Fruit fly (Drosophila melanogaster) whole organism, embryonic: Measurements from ENCODE around the gene CG14005.
A peak's percentile ranks its signal among the peaks of the same experiment; 100 is the strongest.

Experiments used
- BEAF-32 ChIP-seq: fragments of 200-800 bp; sonication (Bioruptor generic); optimal IDR thresholded peaks from 3 replicates; lab custom pipeline; 2017; ENCODE audit warnings: missing biosample characterization, missing genetic modification characterization, mild to moderate bottlenecking, moderate library complexity, missing genetic modification reagents
- CG10267 ChIP-seq: fragments of 200-800 bp; sonication (Bioruptor generic); optimal IDR thresholded peaks from 2 replicates; lab custom pipeline; 2018; ENCODE audit warnings: missing biosample characterization, mild to moderate bottlenecking, missing genetic modification characterization, moderate library complexity
- CG10321 ChIP-seq: fragments of 200-800 bp; sonication (Bioruptor generic); IDR thresholded peaks from 2 replicates; pipeline ENCODE4 v1.3.6; 2022; ENCODE audit warnings: missing biosample characterization, missing genetic modification characterization
- CG11504 ChIP-seq: fragments of 200-800 bp; sonication (Bioruptor generic); optimal IDR thresholded peaks from 3 replicates; lab custom pipeline; 2019; ENCODE audit warnings: missing biosample characterization, mild to moderate bottlenecking, missing genetic modification characterization, moderate library complexity
- CG12391 ChIP-seq: fragments of 200-800 bp; sonication (Bioruptor generic); optimal IDR thresholded peaks from 3 replicates; lab custom pipeline; 2018; ENCODE audit warnings: missing biosample characterization, mild to moderate bottlenecking, missing genetic modification characterization, moderate library complexity
- CG12659 ChIP-seq: fragments of 200-800 bp; sonication (Bioruptor generic); optimal IDR thresholded peaks from 3 replicates; lab custom pipeline; 2017; ENCODE audit warnings: mild to moderate bottlenecking, missing biosample characterization, missing genetic modification reagents, missing genetic modification characterization
- CG13287 ChIP-seq: fragments of 200-800 bp; sonication (Bioruptor generic); IDR thresholded peaks from 2 replicates; pipeline ENCODE4 v1.3.6; 2022; ENCODE audit warnings: missing biosample characterization, missing genetic modification characterization; ENCODE audit not compliant: partially characterized antibody
- CG15514 ChIP-seq: fragments of 200-800 bp; sonication (Bioruptor generic); optimal IDR thresholded peaks from 3 replicates; lab custom pipeline; 2017; ENCODE audit warnings: missing biosample characterization, missing genetic modification characterization, mild to moderate bottlenecking, moderate library complexity, missing genetic modification reagents
- CG17186 ChIP-seq: fragments of 200-800 bp; sonication (Bioruptor generic); optimal IDR thresholded peaks from 3 replicates; lab custom pipeline; 2017; ENCODE audit warnings: missing biosample characterization, missing genetic modification reagents, missing genetic modification characterization
- CG17361 ChIP-seq: fragments of 200-800 bp; sonication (Bioruptor generic); IDR thresholded peaks from 3 replicates; pipeline ENCODE4 v1.3.6; 2022; ENCODE audit warnings: missing biosample characterization, missing genetic modification characterization
- CG18011 ChIP-seq: fragments of 200-800 bp; sonication (Bioruptor generic); optimal IDR thresholded peaks from 2 replicates; lab custom pipeline; 2017; ENCODE audit warnings: missing biosample characterization, missing genetic modification characterization, mild to moderate bottlenecking, moderate library complexity, missing genotype
- CG18262 ChIP-seq: fragments of 200-800 bp; optimal IDR thresholded peaks from 3 replicates; lab custom pipeline; 2019; ENCODE audit warnings: missing biosample characterization, mild to moderate bottlenecking, missing genetic modification characterization, moderate library complexity
- CG18619 ChIP-seq: fragments of 200-800 bp; sonication (Bioruptor generic); optimal IDR thresholded peaks from 3 replicates; lab custom pipeline; 2017; ENCODE audit warnings: missing biosample characterization, mild to moderate bottlenecking, missing genetic modification characterization
- CG2712 ChIP-seq: fragments of 200-800 bp; optimal IDR thresholded peaks from 3 replicates; lab custom pipeline; 2019; ENCODE audit warnings: missing biosample characterization, mild to moderate bottlenecking, missing genetic modification characterization, moderate library complexity
- CG31441 ChIP-seq: fragments of 200-800 bp; sonication (Bioruptor generic); IDR thresholded peaks from 2 replicates; pipeline ENCODE4 v1.3.6; 2022; ENCODE audit warnings: missing biosample characterization, missing genetic modification characterization
- CG3281 ChIP-seq: fragments of 200-800 bp; sonication (Bioruptor generic); optimal IDR thresholded peaks from 3 replicates; lab custom pipeline; 2017; ENCODE audit warnings: missing biosample characterization, mild to moderate bottlenecking, missing genetic modification characterization
- CG4328 ChIP-seq: fragments of 200-800 bp; sonication (Bioruptor generic); optimal IDR thresholded peaks from 3 replicates; lab custom pipeline; 2017; ENCODE audit warnings: missing biosample characterization, missing genetic modification reagents, missing genetic modification characterization
- CG4617 ChIP-seq: fragments of 200-800 bp; sonication (Bioruptor generic); optimal IDR thresholded peaks from 3 replicates; lab custom pipeline; 2016; ENCODE audit warnings: missing biosample characterization, missing genetic modification characterization, borderline replicate concordance
- CG6254 ChIP-seq: fragments of 200-800 bp; sonication (Bioruptor generic); optimal IDR thresholded peaks from 3 replicates; lab custom pipeline; 2017; ENCODE audit warnings: mild to moderate bottlenecking, missing biosample characterization, missing genetic modification reagents, missing genetic modification characterization
- CG7372 ChIP-seq: fragments of 200-800 bp; sonication (Bioruptor generic); IDR thresholded peaks from 2 replicates; pipeline ENCODE4 v1.3.6; 2022; ENCODE audit warnings: missing biosample characterization, missing genetic modification characterization
- CG9932 ChIP-seq: fragments of 200-800 bp; sonication (Bioruptor generic); IDR thresholded peaks from 2 replicates; pipeline ENCODE4 v1.3.6; 2022; ENCODE audit warnings: missing biosample characterization, missing genetic modification characterization
- CoRest ChIP-seq: fragments of 200-800 bp; sonication (Bioruptor generic); optimal IDR thresholded peaks from 3 replicates; lab custom pipeline; 2018; ENCODE audit warnings: missing biosample characterization, mild to moderate bottlenecking, missing genetic modification characterization, moderate library complexity
- Dp ChIP-seq: fragments of 200-800 bp; sonication (Bioruptor generic); optimal IDR thresholded peaks from 2 replicates; lab custom pipeline; 2018; ENCODE audit warnings: missing biosample characterization, mild to moderate bottlenecking, missing genetic modification characterization, moderate library complexity
- E2f1 ChIP-seq: fragments of 200-800 bp; sonication (Bioruptor generic); IDR thresholded peaks from 2 replicates; pipeline ENCODE4 v1.3.6; 2022; ENCODE audit warnings: missing biosample characterization, missing genetic modification characterization
- E2f2 ChIP-seq: fragments of 200-800 bp; sonication (Bioruptor generic); IDR thresholded peaks from 2 replicates; pipeline ENCODE4 v1.3.6; 2022; ENCODE audit warnings: missing biosample characterization, missing genetic modification characterization
- Fer3 ChIP-seq: fragments of 200-800 bp; sonication (Bioruptor generic); optimal IDR thresholded peaks from 2 replicates; lab custom pipeline; 2018; ENCODE audit warnings: missing biosample characterization, mild to moderate bottlenecking, missing genetic modification characterization, moderate library complexity
- Lhr ChIP-seq: fragments of 200-800 bp; sonication (Bioruptor generic); optimal IDR thresholded peaks from 3 replicates; lab custom pipeline; 2017; ENCODE audit warnings: mild to moderate bottlenecking, missing biosample characterization, missing genetic modification reagents, missing genetic modification characterization
- Max ChIP-seq: fragments of 200-800 bp; sonication (Bioruptor generic); optimal IDR thresholded peaks from 2 replicates; lab custom pipeline; 2016; ENCODE audit warnings: missing biosample characterization, mild to moderate bottlenecking, missing genetic modification characterization
- Med ChIP-seq: fragments of 200-800 bp; sonication (Bioruptor generic); peaks from one replicate; lab custom pipeline; 2016; ENCODE audit warnings: missing biosample characterization, missing genetic modification characterization, mild to moderate bottlenecking, inconsistent platforms, moderate library complexity
- PHDP ChIP-seq: fragments of 200-800 bp; sonication (Bioruptor generic); optimal IDR thresholded peaks from 3 replicates; lab custom pipeline; 2018; ENCODE audit warnings: missing biosample characterization, mild to moderate bottlenecking, missing genetic modification characterization, moderate library complexity
- Sin3A ChIP-seq: fragments of >200 bp; optimal IDR thresholded peaks from 2 replicates; lab custom pipeline; 2018
- Ssrp ChIP-seq: fragments of 200-800 bp; sonication (Bioruptor generic); optimal IDR thresholded peaks from 2 replicates; lab custom pipeline; 2018; ENCODE audit warnings: missing biosample characterization, mild to moderate bottlenecking, missing genetic modification characterization, moderate library complexity
- ci ChIP-seq: fragments of 200-800 bp; sonication (Bioruptor generic); IDR thresholded peaks from 3 replicates; pipeline ENCODE4 v1.3.6; 2022; ENCODE audit warnings: missing biosample characterization, missing genetic modification characterization
- en ChIP-seq: fragments of 200-800 bp; sonication (Bioruptor generic); optimal IDR thresholded peaks from 2 replicates; lab custom pipeline; 2016; ENCODE audit warnings: missing biosample characterization, missing genetic modification characterization
- ewg ChIP-seq: fragments of 200-800 bp; sonication (Bioruptor generic); optimal IDR thresholded peaks from 3 replicates; lab custom pipeline; 2017; ENCODE audit warnings: mild to moderate bottlenecking, missing biosample characterization, missing genetic modification reagents, missing genetic modification characterization
- gcm ChIP-seq: fragments of 200-800 bp; sonication (Bioruptor generic); optimal IDR thresholded peaks from 2 replicates; lab custom pipeline; 2019; ENCODE audit warnings: missing biosample characterization, mild to moderate bottlenecking, missing genetic modification characterization, moderate library complexity
- gfzf ChIP-seq: fragments of 200-800 bp; sonication (Bioruptor generic); optimal IDR thresholded peaks from 2 replicates; lab custom pipeline; 2016; ENCODE audit warnings: missing biosample characterization, mild to moderate bottlenecking, missing genetic modification characterization, moderate library complexity
- grau ChIP-seq: fragments of 200-800 bp; optimal IDR thresholded peaks from 3 replicates; lab custom pipeline; 2019; ENCODE audit warnings: missing biosample characterization, mild to moderate bottlenecking, missing genetic modification characterization, moderate library complexity
- ham ChIP-seq: fragments of 200-800 bp; sonication (Bioruptor generic); IDR thresholded peaks from 2 replicates; pipeline ENCODE4 v1.3.6; 2022; ENCODE audit warnings: missing biosample characterization, missing genetic modification characterization
- hkb ChIP-seq, 2 experiments: fragments of 200-800 bp in 1 of 2; fragments of >200 bp in 1 of 2; sonication (Bioruptor generic) in 1 of 2; IDR thresholded peaks in 1 of 2; optimal IDR thresholded peaks in 1 of 2; 2 replicates each; pipeline versions ENCODE4 v1.3.6 to Lab custom; 2017 to 2022; ENCODE audit warnings: missing biosample characterization in 1 of 2, missing genetic modification characterization in 1 of 2
- insv ChIP-seq, 2 experiments: fragments of 200-800 bp; sonication (Bioruptor generic); optimal IDR thresholded peaks; 3 replicates each; lab custom pipeline; 2016 to 2018; ENCODE audit warnings: missing biosample characterization in 2 of 2, missing genetic modification characterization in 2 of 2
- kay ChIP-seq: fragments of 200-800 bp; sonication (Bioruptor generic); optimal IDR thresholded peaks from 2 replicates; lab custom pipeline; 2016; ENCODE audit warnings: missing biosample characterization, missing genetic modification characterization
- phol ChIP-seq: fragments of 200-800 bp; sonication (Bioruptor generic); optimal IDR thresholded peaks from 3 replicates; lab custom pipeline; 2018; ENCODE audit warnings: missing biosample characterization, mild to moderate bottlenecking, missing genetic modification characterization, moderate library complexity
- pum ChIP-seq: fragments of 200-800 bp; sonication (Bioruptor generic); optimal IDR thresholded peaks from 2 replicates; lab custom pipeline; 2016; ENCODE audit warnings: missing biosample characterization, missing genetic modification characterization
- row ChIP-seq: fragments of 200-800 bp; sonication (Bioruptor generic); IDR thresholded peaks from 3 replicates; pipeline ENCODE4 v1.3.6; 2022; ENCODE audit warnings: missing biosample characterization, missing genetic modification characterization
- sd ChIP-seq: fragments of 200-800 bp; sonication (Bioruptor generic); optimal IDR thresholded peaks from 3 replicates; lab custom pipeline; 2018; ENCODE audit warnings: missing biosample characterization, mild to moderate bottlenecking, missing genetic modification characterization, moderate library complexity
- seq ChIP-seq: fragments of 200-800 bp; sonication (Bioruptor generic); IDR thresholded peaks from 2 replicates; pipeline ENCODE4 v1.3.6; 2022; ENCODE audit warnings: missing biosample characterization, missing genetic modification characterization
- trem ChIP-seq: fragments of 200-800 bp; optimal IDR thresholded peaks from 3 replicates; lab custom pipeline; 2019; ENCODE audit warnings: missing biosample characterization, mild to moderate bottlenecking, missing genetic modification characterization, moderate library complexity
- wor ChIP-seq: fragments of 200-800 bp; sonication (Bioruptor generic); IDR thresholded peaks from 2 replicates; pipeline ENCODE4 v1.3.6; 2022; ENCODE audit warnings: missing biosample characterization, missing genetic modification characterization

Gene CG14005

DNA sequence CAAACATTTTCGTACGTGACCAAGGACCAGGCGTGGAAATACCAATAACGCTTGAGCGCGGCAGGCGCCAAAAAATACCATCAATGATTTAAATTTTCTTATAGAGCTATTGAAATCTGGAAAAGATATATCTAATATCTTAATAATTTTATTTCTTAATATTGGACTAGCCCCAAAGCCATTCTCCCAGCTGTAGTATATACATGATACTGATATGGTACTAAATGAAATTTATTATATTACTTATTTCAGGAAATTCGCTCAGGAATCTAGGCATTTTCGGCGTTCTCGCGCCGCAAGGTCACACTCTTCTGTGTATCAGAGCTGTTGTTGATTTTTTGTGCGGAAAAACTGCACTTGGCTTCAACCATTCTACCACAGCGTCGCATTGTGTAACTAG lies at the start of gene CG14005, which contains the start of gene CG7239:
Gene CG14005, minus strand, starts transcription at position 50 of the 400 bp plus-strand sequence.
Gene CG7239, plus strand, starts transcription at position 295 of the 400 bp plus-strand sequence.
- TF ChIP-seq CG7372 (GFP tag; lab: Robert Waterston, UW): no peak
- TF ChIP-seq trem (tag; lab: Kevin White, UChicago): peak; percentile 66
- TF ChIP-seq CG6254 (GFP tag; lab: Kevin White, UChicago): no peak
- TF ChIP-seq wor (GFP tag; lab: Robert Waterston, UW): no peak
- TF ChIP-seq ham (GFP tag; lab: Robert Waterston, UW): no peak
- TF ChIP-seq Med (GFP tag; lab: Kevin White, UChicago): no peak
- no peak for TF ChIP-seq CG18011 (GFP tag; lab: Kevin White, UChicago)
- no peak for TF ChIP-seq gcm (GFP tag; lab: Kevin White, UChicago)
- TF ChIP-seq Sin3A (lab: Kevin White, UChicago): peak; percentile 86
- no peak for TF ChIP-seq Fer3 (tag; lab: Kevin White, UChicago)
- peak; percentile 24 for TF ChIP-seq grau (tag; lab: Kevin White, UChicago)
- peak; percentile 32 for TF ChIP-seq phol (tag; lab: Kevin White, UChicago)
- TF ChIP-seq kay (GFP tag; lab: Kevin White, UChicago): no peak
- TF ChIP-seq Lhr: peak; percentile 44
- no peak for TF ChIP-seq PHDP (tag; lab: Kevin White, UChicago)
- no peak for TF ChIP-seq ewg (GFP tag; lab: Kevin White, UChicago)
- peak; percentile 42; the same call in 2 of the 3 replicates for TF ChIP-seq CG17361 (GFP tag; lab: Robert Waterston, UW)
- peak; percentile 38; the same call in 1 of the 2 replicates for TF ChIP-seq CG31441
- peak; percentile 74 for TF ChIP-seq E2f2 (GFP tag; lab: Robert Waterston, UW)
- peak in 1 of 2 experiments; percentile 5 for TF ChIP-seq insv (GFP tag; optimal IDR thresholded peaks at IDR 0.05; lab: Kevin White, UChicago)
- TF ChIP-seq CG13287 (GFP tag; lab: Robert Waterston, UW): peak; percentile 31; the same call in 1 of the 2 replicates
- TF ChIP-seq Ssrp (tag; lab: Kevin White, UChicago): no peak
- peak; percentile 0 for TF ChIP-seq Max
- TF ChIP-seq CG17186 (GFP tag; lab: Kevin White, UChicago): peak; percentile 44
- TF ChIP-seq CG3281 (GFP tag; lab: Kevin White, UChicago): no peak
- TF ChIP-seq CG2712: peak; percentile 39
- TF ChIP-seq CG10267: peak; percentile 40
- peak; percentile 34 for TF ChIP-seq CG11504 (tag; lab: Kevin White, UChicago)
- peak; percentile 79 for TF ChIP-seq gfzf (GFP tag; lab: Kevin White, UChicago)
- no peak for TF ChIP-seq sd (tag; lab: Kevin White, UChicago)
- peak; percentile 60 for TF ChIP-seq CG12659
- no peak for TF ChIP-seq CG10321 (GFP tag; lab: Robert Waterston, UW)
- no peak for TF ChIP-seq seq
- no peak for TF ChIP-seq ci (GFP tag; lab: Robert Waterston, UW)
- peak; percentile 12 for TF ChIP-seq hkb (optimal IDR thresholded peaks at IDR 0.05; lab: Kevin White, UChicago)
- no peak for TF ChIP-seq hkb (GFP tag; IDR thresholded peaks at IDR 0.05; lab: Robert Waterston, UW)
- peak; percentile 19; the same call in 1 of the 2 replicates for TF ChIP-seq CG9932 (GFP tag; lab: Robert Waterston, UW)
- TF ChIP-seq BEAF-32: peak; percentile 40
- TF ChIP-seq CG18619 (GFP tag; lab: Kevin White, UChicago): no peak
- TF ChIP-seq CG15514 (GFP tag; lab: Kevin White, UChicago): peak; percentile 54
- peak; percentile 10 for TF ChIP-seq CG18262 (tag; lab: Kevin White, UChicago)
- peak; percentile 56 for TF ChIP-seq CG4617 (GFP tag; lab: Kevin White, UChicago)
- peak; percentile 48 for TF ChIP-seq CoRest (tag; lab: Kevin White, UChicago)
- no peak for TF ChIP-seq pum (GFP tag; lab: Kevin White, UChicago)
- no peak for TF ChIP-seq E2f1 (GFP tag; lab: Robert Waterston, UW)
- TF ChIP-seq CG4328 (GFP tag; lab: Kevin White, UChicago): no peak
- no peak for TF ChIP-seq en
- TF ChIP-seq row (GFP tag; lab: Robert Waterston, UW): peak; percentile 61
- peak; percentile 59 for TF ChIP-seq Dp
- peak; percentile 30 for TF ChIP-seq CG12391 (tag; lab: Kevin White, UChicago)
